Worm (Caenorhabditis elegans) whole organism, late embryonic: ENCODE measurements around the gene mec-10.

Experiments
- F13H6.1 ChIP-seq: sonication (generic microtip); optimal IDR thresholded peaks from 2 replicates; lab custom pipeline; 2016; ENCODE audit warnings: missing genetic modification characterization, missing compliant biosample characterization
- K02D7.2 ChIP-seq: sonication (generic microtip); optimal IDR thresholded peaks from 2 replicates; lab custom pipeline; 2017; ENCODE audit warnings: mild to moderate bottlenecking, missing genetic modification characterization, missing compliant biosample characterization
- K09A11.1 ChIP-seq: sonication (generic microtip); optimal IDR thresholded peaks from 2 replicates; lab custom pipeline; 2017; ENCODE audit warnings: antibody characterized with exemption, mild to moderate bottlenecking, missing genetic modification characterization, missing compliant biosample characterization; ENCODE audit not compliant: insufficient read depth
- T23F11.4 ChIP-seq: fragments of 200-800 bp; sonication (Bioruptor generic); optimal IDR thresholded peaks from 2 replicates; lab custom pipeline; 2018; ENCODE audit warnings: mild to moderate bottlenecking, missing genetic modification characterization, missing compliant biosample characterization
- Y22D7AL.16 ChIP-seq: sonication (generic microtip); optimal IDR thresholded peaks from 2 replicates; lab custom pipeline; 2016; ENCODE audit warnings: missing genetic modification characterization, missing compliant biosample characterization
- ahr-1 ChIP-seq: sonication (generic microtip); optimal IDR thresholded peaks from 2 replicates; lab custom pipeline; 2016; ENCODE audit warnings: missing genetic modification characterization, missing compliant biosample characterization
- ama-1 ChIP-seq: fragments of 150-350 bp; optimal IDR thresholded peaks from 2 replicates; lab custom pipeline; 2014
- ceh-14 ChIP-seq: sonication (generic microtip); optimal IDR thresholded peaks from 2 replicates; lab custom pipeline; 2016; ENCODE audit warnings: missing genotype, missing genetic modification characterization, missing compliant biosample characterization
- ceh-2 ChIP-seq: sonication (generic microtip); optimal IDR thresholded peaks from 2 replicates; lab custom pipeline; 2016; ENCODE audit warnings: missing genotype, missing genetic modification characterization, missing compliant biosample characterization
- ceh-30 ChIP-seq: fragments of 150-350 bp; optimal IDR thresholded peaks from 2 replicates; lab custom pipeline; 2014; ENCODE audit warnings: missing biosample characterization, missing genetic modification characterization
- ceh-34 ChIP-seq: sonication (generic microtip); optimal IDR thresholded peaks from 2 replicates; lab custom pipeline; 2016; ENCODE audit warnings: mild to moderate bottlenecking, missing genetic modification characterization, missing compliant biosample characterization
- dmd-4 ChIP-seq: sonication (generic microtip); optimal IDR thresholded peaks from 2 replicates; lab custom pipeline; 2016; ENCODE audit warnings: borderline replicate concordance, missing genetic modification characterization, missing compliant biosample characterization
- eyg-1 ChIP-seq: sonication (generic microtip); optimal IDR thresholded peaks from 2 replicates; lab custom pipeline; 2016; ENCODE audit warnings: missing genotype, missing genetic modification characterization, missing compliant biosample characterization
- fax-1 ChIP-seq: sonication (generic microtip); optimal IDR thresholded peaks from 2 replicates; lab custom pipeline; 2016; ENCODE audit warnings: missing genotype, missing genetic modification characterization, missing compliant biosample characterization
- hlh-15 ChIP-seq: sonication (generic microtip); optimal IDR thresholded peaks from 2 replicates; lab custom pipeline; 2016; ENCODE audit warnings: missing genetic modification characterization, missing compliant biosample characterization
- hlh-8 ChIP-seq: sonication (generic microtip); optimal IDR thresholded peaks from 2 replicates; lab custom pipeline; 2016; ENCODE audit warnings: missing genotype, missing genetic modification characterization, missing compliant biosample characterization
- nhr-232 ChIP-seq: sonication (generic microtip); optimal IDR thresholded peaks from 2 replicates; lab custom pipeline; 2016; ENCODE audit warnings: missing genetic modification characterization, missing compliant biosample characterization
- npax-4 ChIP-seq: sonication (generic microtip); optimal IDR thresholded peaks from 2 replicates; lab custom pipeline; 2016; ENCODE audit warnings: missing genetic modification characterization, missing compliant biosample characterization
- pag-3 ChIP-seq: sonication (generic microtip); optimal IDR thresholded peaks from 2 replicates; lab custom pipeline; 2016; ENCODE audit warnings: missing compliant biosample characterization, missing genetic modification characterization, borderline replicate concordance
- pax-1 ChIP-seq: fragments of 150-350 bp; optimal IDR thresholded peaks from 2 replicates; lab custom pipeline; 2014; ENCODE audit warnings: missing biosample characterization, missing genetic modification characterization
- pros-1 ChIP-seq: fragments of 150-350 bp; optimal IDR thresholded peaks from 2 replicates; lab custom pipeline; 2014; ENCODE audit warnings: missing biosample characterization, missing genetic modification reagents, missing genetic modification characterization
- rnt-1 ChIP-seq: sonication (generic microtip); optimal IDR thresholded peaks from 2 replicates; lab custom pipeline; 2016; ENCODE audit warnings: missing genetic modification characterization, missing compliant biosample characterization
- sdc-2 ChIP-seq: sonication (generic microtip); optimal IDR thresholded peaks from 2 replicates; lab custom pipeline; 2016; ENCODE audit warnings: missing genotype, missing genetic modification characterization, missing compliant biosample characterization
- syd-9 ChIP-seq: sonication (generic microtip); optimal IDR thresholded peaks from 2 replicates; lab custom pipeline; 2016; ENCODE audit warnings: mild to moderate bottlenecking, missing genetic modification characterization, moderate library complexity, missing compliant biosample characterization
- tbx-2 ChIP-seq: sonication (generic microtip); optimal IDR thresholded peaks from 2 replicates; lab custom pipeline; 2016; ENCODE audit warnings: missing genetic modification characterization, missing compliant biosample characterization
- tbx-7 ChIP-seq: sonication (generic microtip); optimal IDR thresholded peaks from 2 replicates; lab custom pipeline; 2016; ENCODE audit warnings: missing genotype, missing genetic modification characterization, missing compliant biosample characterization
- unc-42 ChIP-seq: sonication (generic microtip); optimal IDR thresholded peaks from 2 replicates; lab custom pipeline; 2016; ENCODE audit warnings: missing genotype, missing genetic modification characterization, missing compliant biosample characterization
- unc-55 ChIP-seq: sonication (generic microtip); optimal IDR thresholded peaks from 2 replicates; lab custom pipeline; 2017; ENCODE audit warnings: missing biosample characterization, missing genetic modification reagents, missing genetic modification characterization
- zip-5 ChIP-seq: sonication (generic microtip); optimal IDR thresholded peaks from 2 replicates; lab custom pipeline; 2016; ENCODE audit warnings: missing genetic modification characterization, missing compliant biosample characterization
- ztf-16 ChIP-seq: sonication (generic microtip); optimal IDR thresholded peaks from 2 replicates; lab custom pipeline; 2017; ENCODE audit warnings: missing genetic modification characterization, missing compliant biosample characterization

Gene mec-10

DNA sequence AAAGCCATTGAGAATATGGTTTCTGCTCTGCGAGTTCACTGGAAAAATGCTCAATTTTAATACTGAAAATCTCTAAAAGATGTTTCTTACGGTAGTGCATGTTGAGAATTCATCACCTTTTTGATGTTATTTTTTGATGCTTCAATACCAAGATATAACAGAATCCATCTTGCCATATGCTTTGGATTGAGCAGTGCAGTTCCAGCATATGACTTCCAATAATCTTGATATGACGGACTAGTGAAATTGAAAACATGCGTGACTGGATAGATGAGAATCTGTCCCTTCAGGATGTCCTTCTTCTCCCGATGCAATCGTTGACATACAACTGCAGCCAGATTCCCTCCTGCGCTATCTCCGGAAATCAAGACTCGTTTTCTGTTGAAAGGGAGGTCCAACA, 9.2 kb downstream of the mec-10 start:
- TF ChIP-seq Y22D7AL.16 (tag; lab: Kevin White, UChicago) (no peak), nhr-232 (no peak), ceh-30 (tag; lab: Kevin White, UChicago) (no peak), ztf-16 (tag; lab: Kevin White, UChicago) (no peak), unc-42 (tag; lab: Kevin White, UChicago) (no peak), dmd-4 (tag; lab: Kevin White, UChicago) (no peak), hlh-15 (no peak), tbx-7 (no peak), K09A11.1 (tag; lab: Kevin White, UChicago) (no peak), eyg-1 (tag; lab: Kevin White, UChicago) (no peak), ama-1 (lab: Kevin White, UChicago) (no peak), npax-4 (no peak)

- TF ChIP-seq sdc-2 (tag; lab: Kevin White, UChicago), result no peak
- no peak for TF ChIP-seq fax-1 (tag; lab: Kevin White, UChicago)
- TF ChIP-seq rnt-1 (tag; lab: Kevin White, UChicago), result no peak
- no peak for TF ChIP-seq zip-5 (tag; lab: Kevin White, UChicago)
- no peak for TF ChIP-seq pax-1
- no peak for TF ChIP-seq syd-9
- TF ChIP-seq tbx-2, result no peak
These were observed 10.3 kb downstream of the mec-10 start for ce11 chrX:8459789-8460188.

DNA sequence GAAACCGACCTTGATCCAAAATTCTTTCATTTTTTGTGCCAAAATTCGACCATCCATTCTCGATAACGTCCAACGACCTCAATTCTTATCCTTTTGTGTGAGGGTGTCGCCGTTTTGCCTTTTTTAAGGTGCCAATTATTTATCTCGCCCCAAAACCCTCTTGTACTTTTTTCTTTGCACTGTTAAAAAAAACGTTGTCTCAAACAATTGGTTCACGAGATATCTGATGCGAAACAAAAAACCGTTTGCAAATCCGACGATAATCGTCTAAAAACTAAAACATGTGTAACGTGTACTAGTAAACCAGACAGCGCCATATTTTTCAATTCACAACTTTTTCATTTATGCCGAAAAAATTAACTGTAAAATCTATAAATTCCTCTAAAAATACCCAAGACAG, 12.8 kb downstream of the mec-10 start, which contains the start of gene F16F9.3:
TSS of gene F16F9.3 (plus strand) at position 301 of the 400 bp plus-strand sequence.
- TF ChIP-seq hlh-8 (tag; lab: Kevin White, UChicago), result no peak
- TF ChIP-seq ceh-2, result no peak
- no peak for TF ChIP-seq ahr-1 (tag; lab: Kevin White, UChicago)
- no peak for TF ChIP-seq tbx-7
- TF ChIP-seq K09A11.1 (tag; lab: Kevin White, UChicago), result no peak
- TF ChIP-seq nhr-232, result no peak
- TF ChIP-seq, all 69 proteins: peak for 0

- no peak for TF ChIP-seq ceh-14
- TF ChIP-seq pros-1, result no peak
- no peak for TF ChIP-seq nhr-232
- TF ChIP-seq F13H6.1 (tag; lab: Kevin White, UChicago), result no peak
- TF ChIP-seq pag-3, result no peak
- TF ChIP-seq T23F11.4 (GFP tag; lab: Kevin White, UChicago), result no peak
- no peak for TF ChIP-seq hlh-8 (tag; lab: Kevin White, UChicago)
These were observed 14.4 kb downstream of the mec-10 start, which contains the start of gene dpy-6 for ce11 chrX:8455590-8456166. Gene dpy-6 (minus strand): TSS chrX:8455640.

DNA sequence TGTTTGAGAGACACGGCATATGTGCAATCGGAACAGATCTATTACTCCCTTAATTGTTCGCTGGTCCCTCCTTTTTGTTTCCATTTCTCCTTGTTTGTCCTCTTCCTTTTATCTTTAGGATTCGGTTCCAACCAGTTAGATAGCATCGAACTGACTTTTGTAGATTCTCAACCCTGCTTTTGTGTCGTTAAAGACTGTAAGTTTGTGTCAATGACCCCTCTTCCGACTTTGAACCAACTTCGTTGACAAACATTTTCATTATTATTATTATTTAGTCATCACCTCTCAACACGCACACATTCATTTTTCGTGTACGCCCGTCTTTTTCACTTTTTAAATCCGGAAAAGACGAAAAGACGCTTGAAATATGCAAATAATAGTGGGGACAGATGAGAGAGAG, 24.0 kb downstream of the mec-10 start, which contains the start of gene F16F9.1:
TSS of gene F16F9.1 (plus strand) at position 301 of the 400 bp plus-strand sequence.
- no peak for TF ChIP-seq unc-55 (GFP tag; lab: Kevin White, UChicago)
- TF ChIP-seq tbx-7, result no peak
- TF ChIP-seq ztf-16 (tag; lab: Kevin White, UChicago), result no peak
- TF ChIP-seq K02D7.2 (tag; lab: Kevin White, UChicago), result no peak

ce11 chrX:8444922-8445321, 25.2 kb downstream of the mec-10 start:
- TF ChIP-seq ceh-34 (tag; lab: Kevin White, UChicago) (no peak), unc-42 (tag; lab: Kevin White, UChicago) (peak; percentile 72), ceh-2 (no peak), npax-4 (no peak)
- TF ChIP-seq, all 69 proteins: peak for 1
